Worm (Caenorhabditis elegans) whole organism, L1 larva: ENCODE measurements around the gene dsb-2.

Source experiments
- C16A3.4 ChIP-seq: fragments of 150-350 bp; optimal IDR thresholded peaks from 2 replicates; lab custom pipeline; 2014; ENCODE audit warnings: missing biosample characterization, missing genetic modification characterization
- C34B4.2 ChIP-seq: sonication (generic microtip); optimal IDR thresholded peaks from 2 replicates; lab custom pipeline; 2017; ENCODE audit warnings: mild to moderate bottlenecking, missing genetic modification characterization, missing compliant biosample characterization
- F16B12.6 ChIP-seq: fragments of 150-350 bp; optimal IDR thresholded peaks from 2 replicates; lab custom pipeline; 2014; ENCODE audit warnings: missing biosample characterization, missing genetic modification characterization
- Y116A8C.19 ChIP-seq: sonication (generic microtip); optimal IDR thresholded peaks from 2 replicates; lab custom pipeline; 2016; ENCODE audit warnings: missing compliant biosample characterization, missing genetic modification characterization, borderline replicate concordance
- alr-1 ChIP-seq: fragments of 200-800 bp; sonication (Bioruptor generic); optimal IDR thresholded peaks from 2 replicates; lab custom pipeline; 2018; ENCODE audit warnings: borderline replicate concordance, mild to moderate bottlenecking, missing genetic modification characterization, missing compliant biosample characterization
- ceh-63 ChIP-seq: fragments of 200-800 bp; sonication (Bioruptor generic); optimal IDR thresholded peaks from 2 replicates; lab custom pipeline; 2018; ENCODE audit warnings: mild to moderate bottlenecking, missing genetic modification characterization, missing compliant biosample characterization
- ceh-8 ChIP-seq: fragments of 200-800 bp; sonication (Bioruptor generic); optimal IDR thresholded peaks from 2 replicates; lab custom pipeline; 2018; ENCODE audit warnings: mild to moderate bottlenecking, missing genetic modification characterization, moderate library complexity, missing compliant biosample characterization
- ceh-82 ChIP-seq, 3 experiments: fragments of 150-350 bp in 1 of 3; sonication (generic microtip) in 2 of 3; optimal IDR thresholded peaks; 2 replicates each; lab custom pipeline; 2014 to 2017; ENCODE audit warnings: missing biosample characterization in 3 of 3, missing genetic modification characterization in 3 of 3
- ceh-88 ChIP-seq: fragments of 200-800 bp; sonication (Bioruptor generic); IDR thresholded peaks from 2 replicates; pipeline ENCODE4 v1.3.6; 2022; ENCODE audit warnings: missing genetic modification characterization, missing compliant biosample characterization
- ces-1 ChIP-seq: fragments of 150-350 bp; optimal IDR thresholded peaks from 2 replicates; lab custom pipeline; 2014; ENCODE audit warnings: missing biosample characterization, missing genetic modification reagents, missing genetic modification characterization
- dpl-1 ChIP-seq, 3 experiments: fragments of 150-350 bp in 2 of 3; sonication (generic microtip) in 1 of 3; optimal IDR thresholded peaks; 2 replicates each; lab custom pipeline; 2014 to 2017; ENCODE audit warnings: missing biosample characterization in 3 of 3, missing genetic modification characterization in 3 of 3, missing genetic modification reagents in 3 of 3
- efl-1 ChIP-seq, 4 experiments: fragments of 150-350 bp; optimal IDR thresholded peaks in 3 of 4; peaks in 1 of 4; 1 replicate in 1 of 4; 2 replicates in 3 of 4; lab custom pipeline; 2014; ENCODE audit warnings: missing biosample characterization in 2 of 4, missing genetic modification characterization in 2 of 4, missing genetic modification reagents in 2 of 4
- egl-13 ChIP-seq: sonication (generic microtip); optimal IDR thresholded peaks from 2 replicates; lab custom pipeline; 2016; ENCODE audit warnings: missing genotype, missing genetic modification reagents, missing genetic modification characterization, missing compliant biosample characterization
- elt-2 ChIP-seq: sonication (generic microtip); optimal IDR thresholded peaks from 2 replicates; lab custom pipeline; 2016; ENCODE audit warnings: missing genetic modification characterization, mild to moderate bottlenecking, inconsistent platforms, missing compliant biosample characterization, missing genetic modification reagents
- elt-3 ChIP-seq, 6 experiments: fragments of 150-350 bp in 1 of 6; sonication (generic microtip); optimal IDR thresholded peaks; 2 replicates each; lab custom pipeline; 2017 to 2018; ENCODE audit warnings: missing biosample characterization in 6 of 6, missing genetic modification characterization in 6 of 6, inconsistent platforms in 1 of 6
- ets-5 ChIP-seq: fragments of 200-800 bp; sonication (Bioruptor generic); IDR thresholded peaks from 2 replicates; pipeline ENCODE4 v1.3.6; 2022; ENCODE audit warnings: missing genetic modification characterization, missing compliant biosample characterization
- fkh-8 ChIP-seq: sonication (generic microtip); optimal IDR thresholded peaks from 2 replicates; lab custom pipeline; 2016; ENCODE audit warnings: mild to moderate bottlenecking, missing genetic modification characterization, missing compliant biosample characterization
- fos-1 ChIP-seq: fragments of 150-350 bp; optimal IDR thresholded peaks from 2 replicates; lab custom pipeline; 2014; ENCODE audit warnings: missing biosample characterization, missing genetic modification characterization
- isw-1 ChIP-seq: fragments of 200-800 bp; sonication (Bioruptor generic); IDR thresholded peaks from 2 replicates; pipeline ENCODE4 v1.3.6; 2022; ENCODE audit warnings: missing genetic modification characterization, missing compliant biosample characterization
- lin-13 ChIP-seq: fragments of 150-350 bp; optimal IDR thresholded peaks from 2 replicates; lab custom pipeline; 2014; ENCODE audit warnings: missing biosample characterization, missing genetic modification reagents, missing genetic modification characterization
- lin-14 ChIP-seq: fragments of 200-800 bp; sonication (Bioruptor generic); optimal IDR thresholded peaks from 2 replicates; lab custom pipeline; 2018; ENCODE audit warnings: mild to moderate bottlenecking, missing genetic modification characterization, moderate library complexity, missing compliant biosample characterization
- lsy-2 ChIP-seq, 2 experiments: fragments of 150-350 bp; optimal IDR thresholded peaks; 2 replicates each; lab custom pipeline; 2014; ENCODE audit warnings: missing biosample characterization in 2 of 2, missing genetic modification characterization in 2 of 2
- mab-9 ChIP-seq: fragments of 200-800 bp; sonication (Bioruptor generic); IDR thresholded peaks from 2 replicates; pipeline ENCODE4 v1.3.6; 2022; ENCODE audit warnings: missing genetic modification reagents, missing genetic modification characterization, missing compliant biosample characterization
- mef-2 ChIP-seq: fragments of 150-350 bp; optimal IDR thresholded peaks from 2 replicates; lab custom pipeline; 2014; ENCODE audit warnings: missing biosample characterization, missing genetic modification characterization
- mep-1 ChIP-seq: fragments of 150-350 bp; optimal IDR thresholded peaks from 2 replicates; lab custom pipeline; 2014; ENCODE audit warnings: missing biosample characterization, missing genetic modification characterization
- nhr-11 ChIP-seq: fragments of 150-350 bp; optimal IDR thresholded peaks from 2 replicates; lab custom pipeline; 2014; ENCODE audit warnings: missing biosample characterization, missing genetic modification characterization
- nhr-237 ChIP-seq: fragments of 150-350 bp; optimal IDR thresholded peaks from 2 replicates; lab custom pipeline; 2014; ENCODE audit warnings: missing biosample characterization, missing genetic modification characterization
- nhr-28 ChIP-seq: fragments of 150-350 bp; optimal IDR thresholded peaks from 2 replicates; lab custom pipeline; 2014; ENCODE audit warnings: missing biosample characterization, missing genetic modification characterization
- nhr-71 ChIP-seq: sonication (generic microtip); optimal IDR thresholded peaks from 2 replicates; lab custom pipeline; 2016; ENCODE audit warnings: mild to moderate bottlenecking, missing genetic modification characterization, moderate library complexity, missing compliant biosample characterization
- nhr-84 ChIP-seq: sonication (generic microtip); optimal IDR thresholded peaks from 2 replicates; lab custom pipeline; 2017; ENCODE audit warnings: missing biosample characterization, missing genetic modification characterization
- nhr-90 ChIP-seq: sonication (generic microtip); optimal IDR thresholded peaks from 2 replicates; lab custom pipeline; 2016; ENCODE audit warnings: mild to moderate bottlenecking, missing genetic modification characterization, missing compliant biosample characterization; ENCODE audit not compliant: poor library complexity
- pqm-1 ChIP-seq: sonication (generic microtip); optimal IDR thresholded peaks from 3 replicates; lab custom pipeline; 2017; ENCODE audit warnings: missing biosample characterization, missing genetic modification characterization
- rnt-1 ChIP-seq: sonication (generic microtip); optimal IDR thresholded peaks from 2 replicates; lab custom pipeline; 2016; ENCODE audit warnings: mild to moderate bottlenecking, missing genetic modification characterization, moderate library complexity, missing compliant biosample characterization
- snpc-4 ChIP-seq: fragments of 150-350 bp; optimal IDR thresholded peaks from 2 replicates; lab custom pipeline; 2014; ENCODE audit warnings: missing biosample characterization, missing genetic modification characterization
- sptf-1 ChIP-seq: fragments of 150-350 bp; optimal IDR thresholded peaks from 2 replicates; lab custom pipeline; 2014; ENCODE audit warnings: missing biosample characterization, missing genetic modification characterization
- tlp-1 ChIP-seq: fragments of 150-350 bp; optimal IDR thresholded peaks from 2 replicates; lab custom pipeline; 2014; ENCODE audit warnings: missing biosample characterization, missing genetic modification characterization
- unc-30 ChIP-seq: sonication (generic microtip); optimal IDR thresholded peaks from 2 replicates; lab custom pipeline; 2017; ENCODE audit warnings: missing biosample characterization, missing genetic modification characterization
- unc-98 ChIP-seq: fragments of 200-800 bp; sonication (Bioruptor generic); IDR thresholded peaks from 2 replicates; pipeline ENCODE4 v1.3.6; 2022; ENCODE audit warnings: missing genetic modification characterization, missing compliant biosample characterization
- vab-15 ChIP-seq: sonication (generic microtip); optimal IDR thresholded peaks from 2 replicates; lab custom pipeline; 2017; ENCODE audit warnings: missing genotype, mild to moderate bottlenecking, missing genetic modification characterization, missing compliant biosample characterization
- xbp-1 ChIP-seq: sonication (generic microtip); optimal IDR thresholded peaks from 2 replicates; lab custom pipeline; 2016; ENCODE audit warnings: missing genetic modification characterization, missing compliant biosample characterization
- zag-1 ChIP-seq: fragments of 150-350 bp; optimal IDR thresholded peaks from 2 replicates; lab custom pipeline; 2014; ENCODE audit warnings: missing biosample characterization, missing genetic modification characterization
- ztf-4 ChIP-seq: fragments of 150-350 bp; optimal IDR thresholded peaks from 2 replicates; lab custom pipeline; 2014; ENCODE audit warnings: missing biosample characterization, missing genetic modification characterization

Gene dsb-2

DNA sequence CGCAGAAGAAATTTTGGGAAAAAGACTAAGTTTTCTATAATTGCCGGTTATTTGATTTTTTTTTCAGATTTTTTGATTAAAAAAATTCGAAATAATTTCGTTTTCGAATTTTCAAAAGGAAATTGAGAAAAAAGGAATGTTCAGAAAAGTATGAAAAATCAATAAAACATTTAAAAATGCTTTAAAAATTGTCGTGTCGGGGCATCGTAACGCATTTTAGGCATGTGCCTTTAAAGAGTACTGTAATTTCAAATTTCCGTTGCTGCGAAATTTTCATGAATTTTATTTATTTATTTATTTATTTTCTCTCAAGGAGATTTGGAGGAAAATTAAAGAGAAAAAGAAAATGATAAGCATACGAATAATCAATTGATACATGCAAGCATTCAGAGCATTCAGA, 2.8 kb downstream of the dsb-2 start:
- TF ChIP-seq elt-3 (tag; optimal IDR thresholded peaks at IDR 0.05; lab: Kevin White, UChicago) = no peak
- no peak for TF ChIP-seq ces-1 (GFP tag; lab: Kevin White, UChicago)
- no peak for TF ChIP-seq fos-1 (tag; lab: Kevin White, UChicago)
- TF ChIP-seq snpc-4 = no peak
- TF ChIP-seq unc-98 = no peak
- TF ChIP-seq mep-1 (tag; lab: Kevin White, UChicago) = no peak
- TF ChIP-seq rnt-1 (tag; lab: Kevin White, UChicago) = no peak
- no peak for TF ChIP-seq lsy-2 (tag; optimal IDR thresholded peaks at IDR 0.05; lab: Kevin White, UChicago)
- TF ChIP-seq nhr-11 (tag; lab: Kevin White, UChicago) = no peak
- TF ChIP-seq dpl-1 (GFP tag; optimal IDR thresholded peaks at IDR 0.05; lab: Kevin White, UChicago) = no peak
- no peak for TF ChIP-seq pqm-1 (tag; lab: Kevin White, UChicago)
- TF ChIP-seq elt-2 = no peak
- TF ChIP-seq vab-15 (tag; lab: Kevin White, UChicago) = no peak
- no peak for TF ChIP-seq ceh-8
- TF ChIP-seq F16B12.6 (tag; lab: Kevin White, UChicago) = no peak
- TF ChIP-seq ceh-88 (GFP tag; lab: Robert Waterston, UW) = no peak
- TF ChIP-seq ceh-63 = no peak
- TF ChIP-seq mab-9 (GFP tag; lab: Robert Waterston, UW) = no peak

DNA sequence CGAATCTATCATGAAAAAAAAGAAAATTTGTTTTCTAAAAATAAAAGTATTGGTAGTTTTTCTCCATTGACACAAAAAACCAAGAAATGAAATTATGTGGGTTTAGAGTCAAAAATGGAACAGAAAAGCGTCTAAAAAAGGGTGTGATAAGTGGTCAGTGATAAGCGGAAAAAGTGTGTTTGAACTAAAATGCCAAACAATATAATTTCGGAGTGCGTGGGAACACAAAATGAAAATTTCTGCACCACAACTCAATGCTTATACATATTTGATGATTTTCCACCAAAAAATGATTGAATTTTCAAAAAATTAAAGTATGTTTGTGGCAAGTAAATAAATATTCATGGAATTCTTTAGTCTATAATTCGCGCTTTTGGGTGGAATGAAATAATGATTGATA, 4.5 kb downstream of the dsb-2 start:
- TF ChIP-seq vab-15 (tag; lab: Kevin White, UChicago) = no peak
- TF ChIP-seq nhr-28 (tag; lab: Kevin White, UChicago) = no peak
- no peak for TF ChIP-seq ceh-82 (tag; optimal IDR thresholded peaks at IDR 0.05; lab: Kevin White, UChicago)
- no peak for TF ChIP-seq C16A3.4 (tag; lab: Kevin White, UChicago)

- no peak for TF ChIP-seq efl-1 (optimal IDR thresholded peaks at IDR 0.05; lab: Kevin White, UChicago)
- TF ChIP-seq efl-1 (GFP tag; optimal IDR thresholded peaks at IDR 0.05 in 1 of 2; lab: Kevin White, UChicago) = peak in 1 of 2 experiments; percentile 56
- no peak for TF ChIP-seq egl-13 (tag; lab: Kevin White, UChicago)
Measured at ce11 chrII:14416988-14417387, 6.1 kb downstream of the dsb-2 start.

ce11 chrII:14424791-14425190, 13.9 kb downstream of the dsb-2 start, which contains the start of gene plx-2:
plx-2 (minus strand) TSS chrII:14424891.
- TF ChIP-seq fkh-8 (tag; lab: Kevin White, UChicago) (no peak), snpc-4 (no peak), nhr-237 (tag; lab: Kevin White, UChicago) (no peak), ceh-82 (tag; optimal IDR thresholded peaks at IDR 0.05; lab: Kevin White, UChicago) (no peak), ceh-8 (no peak), rnt-1 (tag; lab: Kevin White, UChicago) (no peak), dpl-1 (GFP tag; optimal IDR thresholded peaks at IDR 0.05; lab: Kevin White, UChicago) (no peak), elt-3 (tag; optimal IDR thresholded peaks at IDR 0.05; lab: Kevin White, UChicago) (no peak), C34B4.2 (tag; lab: Kevin White, UChicago) (no peak), nhr-84 (no peak), mef-2 (no peak), zag-1 (tag; lab: Kevin White, UChicago) (no peak), alr-1 (tag; lab: Kevin White, UChicago) (no peak), ceh-63 (no peak)

DNA sequence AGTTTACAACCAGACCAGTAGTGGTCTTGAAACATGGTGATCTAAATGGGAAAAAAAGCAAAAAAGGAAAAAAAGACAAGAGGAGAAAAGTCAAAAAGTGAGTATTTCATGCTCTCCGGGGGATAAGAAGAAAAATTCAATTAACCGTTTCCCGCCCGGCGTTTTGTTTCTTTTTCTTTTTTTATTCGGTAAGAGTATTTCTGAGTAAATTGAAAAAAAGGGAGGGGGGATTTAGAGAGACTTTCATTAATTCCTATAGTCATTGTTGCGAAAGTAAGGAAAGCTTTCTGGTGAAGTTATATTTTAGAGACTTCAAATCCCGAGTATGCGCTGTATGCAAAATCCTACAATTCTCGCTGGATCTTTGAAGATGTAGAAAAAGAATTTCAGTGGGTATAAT, 16.8 kb downstream of the dsb-2 start:
- TF ChIP-seq lin-14 (GFP tag; lab: Kevin White, UChicago) (peak; percentile 56), xbp-1 (tag; lab: Kevin White, UChicago) (no peak), isw-1 (GFP tag; lab: Robert Waterston, UW) (no peak), Y116A8C.19 (no peak), C16A3.4 (tag; lab: Kevin White, UChicago) (no peak), sptf-1 (no peak), fkh-8 (tag; lab: Kevin White, UChicago) (no peak), snpc-4 (no peak), unc-30 (peak; percentile 52), nhr-90 (tag; lab: Kevin White, UChicago) (no peak), tlp-1 (tag; lab: Kevin White, UChicago) (no peak), lin-13 (no peak), ztf-4 (tag; lab: Kevin White, UChicago) (no peak), ets-5 (no peak), nhr-71 (no peak)
- TF ChIP-seq, all 84 proteins: peak for 2
